Fruit fly (Drosophila melanogaster): ENCODE measurements around the gene Osi22.

Gene Osi22

dm6 chr3R:13305318-13305899 lies 15.0 kb downstream of the Osi22 start (continued):
- TF ChIP-seq CkIIα-i1 (GFP tag; IDR thresholded peaks at IDR 0.05), result no peak
- no peak for TF ChIP-seq CG31224 (GFP tag; IDR thresholded peaks at IDR 0.05)
- no peak for TF ChIP-seq CG3163 (GFP tag; optimal IDR thresholded peaks at IDR 0.05)
- peak; percentile 17 for TF ChIP-seq corto (GFP tag; optimal IDR thresholded peaks at IDR 0.05)
- TF ChIP-seq CG6854 (GFP tag; optimal IDR thresholded peaks at IDR 0.05), result no peak
- no peak for TF ChIP-seq Dad (GFP tag; optimal IDR thresholded peaks at IDR 0.05)
- no peak for TF ChIP-seq Usf (GFP tag; optimal IDR thresholded peaks at IDR 0.05)
- TF ChIP-seq Lpt (GFP tag; optimal IDR thresholded peaks at IDR 0.05), result no peak
- TF ChIP-seq tio (GFP tag; optimal IDR thresholded peaks at IDR 0.05), result peak; percentile 14
- no peak for TF ChIP-seq gcm (GFP tag; optimal IDR thresholded peaks at IDR 0.05)
- TF ChIP-seq sisA (GFP tag; IDR thresholded peaks at IDR 0.05), result no peak
- TF ChIP-seq sqz (GFP tag; optimal IDR thresholded peaks at IDR 0.05), result peak; percentile 38
- TF ChIP-seq trh (GFP tag; optimal IDR thresholded peaks at IDR 0.05), result no peak
- no peak for TF ChIP-seq ham (GFP tag; IDR thresholded peaks at IDR 0.05)
- TF ChIP-seq Meics (GFP tag; optimal IDR thresholded peaks at IDR 0.05), result no peak
- TF ChIP-seq eyg (GFP tag; optimal IDR thresholded peaks at IDR 0.05), result no peak
- TF ChIP-seq CG2120 (GFP tag; optimal IDR thresholded peaks at IDR 0.05), result no peak
- no peak for TF ChIP-seq grn (GFP tag; optimal IDR thresholded peaks at IDR 0.05)
- TF ChIP-seq CG3726 (GFP tag; IDR thresholded peaks at IDR 0.05), result no peak
- peak; percentile 75 for TF ChIP-seq CG11504 (tag; optimal IDR thresholded peaks at IDR 0.05)
- TF ChIP-seq CG30431 (GFP tag; optimal IDR thresholded peaks at IDR 0.05), result no peak
- no peak for TF ChIP-seq slbo (GFP tag; IDR thresholded peaks at IDR 0.05)
- TF ChIP-seq phol (tag; optimal IDR thresholded peaks at IDR 0.05), result peak; percentile 79
- no peak for TF ChIP-seq sens-2 (GFP tag; IDR thresholded peaks at IDR 0.05)
- no peak for TF ChIP-seq CG6765 (GFP tag; optimal IDR thresholded peaks at IDR 0.05)
- no peak for TF ChIP-seq cwo (GFP tag; optimal IDR thresholded peaks at IDR 0.05)
- TF ChIP-seq Sry-β (GFP tag; optimal IDR thresholded peaks at IDR 0.05), result peak; percentile 21
- peak; percentile 30 for TF ChIP-seq CG1602 (GFP tag; optimal IDR thresholded peaks at IDR 0.05)
- TF ChIP-seq CG8388 (GFP tag; optimal IDR thresholded peaks at IDR 0.05), result peak; percentile 71
- TF ChIP-seq B-H2 (GFP tag; optimal IDR thresholded peaks at IDR 0.05), result no peak
- no peak for TF ChIP-seq Adf1 (GFP tag; IDR thresholded peaks at IDR 0.05)
- no peak for TF ChIP-seq pb (GFP tag; optimal IDR thresholded peaks at IDR 0.05)
- TF ChIP-seq Mes4 (GFP tag; optimal IDR thresholded peaks at IDR 0.05), result no peak
- TF ChIP-seq Myb (GFP tag; optimal IDR thresholded peaks at IDR 0.05), result no peak
- no peak for TF ChIP-seq CG34224 (GFP tag; IDR thresholded peaks at IDR 0.05; ENCODE audit: partially characterized antibody)
- no peak for TF ChIP-seq Dref (GFP tag; IDR thresholded peaks at IDR 0.05)
- no peak for TF ChIP-seq CG7271 (tag; optimal IDR thresholded peaks at IDR 0.05)
- no peak for TF ChIP-seq Rx (GFP tag; IDR thresholded peaks at IDR 0.05)
- peak; percentile 10 for TF ChIP-seq CG10654 (GFP tag; optimal IDR thresholded peaks at IDR 0.05)
- peak; percentile 66 for TF ChIP-seq CG13424 (tag; optimal IDR thresholded peaks at IDR 0.05)
- no peak for TF ChIP-seq Oaz (GFP tag; IDR thresholded peaks at IDR 0.05)
- no peak for TF ChIP-seq gsb (GFP tag; IDR thresholded peaks at IDR 0.05)
- peak; percentile 70 for TF ChIP-seq Sox100B (GFP tag; optimal IDR thresholded peaks at IDR 0.05)
- TF ChIP-seq Asciz (GFP tag; optimal IDR thresholded peaks at IDR 0.05), result peak; percentile 52
- no peak for TF ChIP-seq CG12942 (GFP tag; optimal IDR thresholded peaks at IDR 0.05)
- TF ChIP-seq cg (GFP tag; optimal IDR thresholded peaks at IDR 0.05), result no peak
- TF ChIP-seq Abd-B (GFP tag; optimal IDR thresholded peaks at IDR 0.05), result peak; percentile 12
- TF ChIP-seq ac (GFP tag; optimal IDR thresholded peaks at IDR 0.05), result no peak
- no peak for TF ChIP-seq CG6791 (GFP tag; IDR thresholded peaks at IDR 0.05; ENCODE audit: partially characterized antibody)
- TF ChIP-seq sna (GFP tag; IDR thresholded peaks at IDR 0.05; ENCODE audit: partially characterized antibody), result no peak
- TF ChIP-seq gcm2 (GFP tag; optimal IDR thresholded peaks at IDR 0.05), result no peak

Measured in whole organism, embryonic.